Worm (Caenorhabditis elegans): ENCODE measurements around the gene C17E7.4.

Gene C17E7.4

ce11 chrV:3857778-3858177 lies 34.9 kb upstream of the C17E7.4 start, which contains the start of gene nhr-188:
Gene nhr-188 (minus strand): TSS chrV:3857861.
- TF ChIP-seq fos-1 (tag; optimal IDR thresholded peaks at IDR 0.05) (no peak), nhr-12 (tag; optimal IDR thresholded peaks at IDR 0.05) (no peak), nhr-11 (tag; optimal IDR thresholded peaks at IDR 0.05) (peak; percentile 4), elt-2 (tag; optimal IDR thresholded peaks at IDR 0.05) (no peak), pqm-1 (tag; optimal IDR thresholded peaks at IDR 0.05) (no peak), ceh-9 (tag; optimal IDR thresholded peaks at IDR 0.05) (no peak), nhr-77 (tag; optimal IDR thresholded peaks at IDR 0.05) (no peak), hmg-11 (tag; optimal IDR thresholded peaks at IDR 0.05) (no peak)

DNA sequence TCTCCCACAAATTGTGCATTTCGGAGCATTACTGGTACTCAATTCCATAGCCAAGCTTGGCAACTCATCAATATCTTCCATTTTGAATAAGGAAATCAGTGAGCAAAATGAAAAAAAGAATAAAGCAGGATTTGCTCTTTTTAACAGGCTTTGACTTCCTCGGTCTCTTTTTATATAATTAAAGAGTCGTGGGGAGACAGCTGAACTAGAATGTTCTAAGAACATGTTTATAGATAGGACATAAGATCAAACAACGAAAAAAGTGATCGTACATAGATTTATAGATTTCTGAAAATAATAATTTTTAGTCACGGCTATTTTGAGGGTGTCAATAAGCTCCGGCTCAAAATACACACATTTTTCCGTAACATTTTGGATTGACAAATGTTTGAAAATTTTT lies 32.5 kb upstream of the C17E7.4 start, which contains the start of gene nhr-189:
nhr-189 (minus strand) TSS at position 121 of the 400 bp plus-strand sequence.
- TF ChIP-seq aly-2 (tag; optimal IDR thresholded peaks at IDR 0.05) (no peak), ztf-4 (tag; optimal IDR thresholded peaks at IDR 0.05) (no peak), ceh-9 (tag; optimal IDR thresholded peaks at IDR 0.05) (no peak), mml-1 (tag; optimal IDR thresholded peaks at IDR 0.05) (no peak), skn-1 (tag; optimal IDR thresholded peaks at IDR 0.05) (no peak), nhr-67 (tag; optimal IDR thresholded peaks at IDR 0.05) (no peak), elt-3 (tag; optimal IDR thresholded peaks at IDR 0.05) (no peak), tbx-2 (tag; optimal IDR thresholded peaks at IDR 0.05) (no peak), nhr-43 (tag; optimal IDR thresholded peaks at IDR 0.05; ENCODE audit: poor library complexity, severe bottlenecking) (no peak), elt-2 (tag; optimal IDR thresholded peaks at IDR 0.05) (no peak), nhr-77 (tag; optimal IDR thresholded peaks at IDR 0.05) (no peak), nhr-25 (tag; optimal IDR thresholded peaks at IDR 0.05) (no peak), nhr-23 (tag; optimal IDR thresholded peaks at IDR 0.05) (no peak)

ce11 chrV:3862851-3863250 lies 29.8 kb upstream of the C17E7.4 start, which contains the start of gene nhr-187:
Gene nhr-187 (minus strand): TSS chrV:3862951.
- TF ChIP-seq ZK546.5 (tag; optimal IDR thresholded peaks at IDR 0.05) (no peak), ceh-9 (tag; optimal IDR thresholded peaks at IDR 0.05) (no peak), ztf-11 (tag; optimal IDR thresholded peaks at IDR 0.05) (no peak), lin-39 (tag; optimal IDR thresholded peaks at IDR 0.05) (no peak), ama-1 (optimal IDR thresholded peaks at IDR 0.05) (no peak), ztf-4 (tag; optimal IDR thresholded peaks at IDR 0.05) (no peak), tbx-2 (tag; optimal IDR thresholded peaks at IDR 0.05) (no peak), R02D3.7 (tag; optimal IDR thresholded peaks at IDR 0.05) (no peak), nhr-25 (tag; optimal IDR thresholded peaks at IDR 0.05) (no peak), lin-15B (tag; optimal IDR thresholded peaks at IDR 0.05) (no peak)

ce11 chrV:3865273-3865672 lies 27.4 kb upstream of the C17E7.4 start:
- TF ChIP-seq nhr-77 (tag; optimal IDR thresholded peaks at IDR 0.05) (no peak), snpc-4 (tag; optimal IDR thresholded peaks at IDR 0.05) (no peak), elt-1 (tag; optimal IDR thresholded peaks at IDR 0.05) (peak; percentile 58), nhr-25 (tag; optimal IDR thresholded peaks at IDR 0.05) (peak; percentile 42)

DNA sequence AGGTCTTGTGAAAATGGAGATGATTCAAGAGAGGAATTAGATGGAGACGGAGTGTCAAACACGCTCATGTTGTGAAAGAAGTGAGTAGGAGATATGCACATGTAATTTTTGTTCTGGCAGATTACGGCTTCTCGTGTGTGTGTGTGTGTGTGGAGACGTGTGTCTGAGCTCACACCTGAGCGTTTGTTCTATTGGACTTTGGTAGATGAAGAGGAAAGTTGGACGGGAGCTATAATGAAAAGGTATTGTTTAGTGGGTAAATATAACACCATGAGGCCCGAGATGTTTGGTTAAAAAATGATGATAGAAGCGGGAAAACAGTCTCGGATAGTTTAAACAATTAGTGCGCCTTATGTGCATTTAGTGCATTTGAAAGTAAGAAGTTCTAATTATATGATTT lies 23.7 kb upstream of the C17E7.4 start, which contains the start of gene nhr-157:
nhr-157 (minus strand) TSS at position 101 of the 400 bp plus-strand sequence.
- TF ChIP-seq aly-2 (tag; optimal IDR thresholded peaks at IDR 0.05): no peak
- no peak for TF ChIP-seq nhr-76 (tag; optimal IDR thresholded peaks at IDR 0.05)
- TF ChIP-seq R02D3.7 (tag; optimal IDR thresholded peaks at IDR 0.05): no peak
- no peak for TF ChIP-seq egl-27 (tag; optimal IDR thresholded peaks at IDR 0.05)
- TF ChIP-seq ama-1 (optimal IDR thresholded peaks at IDR 0.05): no peak
- TF ChIP-seq daf-12 (tag; optimal IDR thresholded peaks at IDR 0.05): no peak
- TF ChIP-seq elt-2 (tag; optimal IDR thresholded peaks at IDR 0.05): no peak
- TF ChIP-seq fkh-10 (GFP tag; optimal IDR thresholded peaks at IDR 0.05): no peak
- TF ChIP-seq fos-1 (tag; optimal IDR thresholded peaks at IDR 0.05): no peak
- TF ChIP-seq nhr-237 (tag; optimal IDR thresholded peaks at IDR 0.05): no peak
- no peak for TF ChIP-seq pqm-1 (tag; optimal IDR thresholded peaks at IDR 0.05)
- no peak for TF ChIP-seq lsy-12 (tag; optimal IDR thresholded peaks at IDR 0.05)
- no peak for TF ChIP-seq lin-15B (tag; optimal IDR thresholded peaks at IDR 0.05)
- TF ChIP-seq snpc-4 (tag; optimal IDR thresholded peaks at IDR 0.05): no peak

ce11 chrV:3870359-3870758 lies 22.3 kb upstream of the C17E7.4 start:
- TF ChIP-seq fkh-10 (GFP tag; optimal IDR thresholded peaks at IDR 0.05) (no peak), nhr-11 (tag; optimal IDR thresholded peaks at IDR 0.05) (peak; percentile 81)

Measured in whole organism, L3 larva.